Fruit fly (Drosophila melanogaster): ENCODE data around the gene snRNP-U1-C.
A peak's percentile ranks its signal among the peaks of the same experiment; 100 is the strongest.

The snRNP-U1-C gene

dm6 chr3R:19028758-19029157, 45.3 kb upstream of the snRNP-U1-C start, which contains the start of the genes GatA and P5cr (continued):
- TF ChIP-seq slbo (GFP tag; IDR thresholded peaks at IDR 0.05) (peak; percentile 97), Sin3A (optimal IDR thresholded peaks at IDR 0.05) (no peak), CG7372 (GFP tag; IDR thresholded peaks at IDR 0.05) (peak; percentile 71), CG10565 (GFP tag; optimal IDR thresholded peaks at IDR 0.05) (no peak), repo (GFP tag; optimal IDR thresholded peaks at IDR 0.05) (peak; percentile 71), CG31365 (tag; optimal IDR thresholded peaks at IDR 0.05) (peak; percentile 47), maf-S (GFP tag; optimal IDR thresholded peaks at IDR 0.05) (peak; percentile 88), lov (optimal IDR thresholded peaks at IDR 0.05) (no peak), lov (GFP tag; IDR thresholded peaks at IDR 0.05) (0 out of 3 replicates have a peak, but pooled peaks have one; percentile 21), ap (GFP tag; IDR thresholded peaks at IDR 0.05) (peak; percentile 59), CG2678 (tag; optimal IDR thresholded peaks at IDR 0.05) (peak; percentile 81), CG3065 (GFP tag; optimal IDR thresholded peaks at IDR 0.05) (peak; percentile 33), CG13287 (GFP tag; IDR thresholded peaks at IDR 0.05; ENCODE audit: partially characterized antibody) (peak; percentile 33; the same call in 1 of the 2 replicates), CG4707 (GFP tag; optimal IDR thresholded peaks at IDR 0.05) (peak; percentile 41), Gug (GFP tag; IDR thresholded peaks at IDR 0.05) (peak; percentile 96), Hey (tag; optimal IDR thresholded peaks at IDR 0.05) (peak; percentile 58), CG6654 (GFP tag; optimal IDR thresholded peaks at IDR 0.05) (peak; percentile 42), ERR (GFP tag; optimal IDR thresholded peaks at IDR 0.05) (peak; percentile 75), wek (GFP tag; optimal IDR thresholded peaks at IDR 0.05) (peak; percentile 72), CG12155 (GFP tag; optimal IDR thresholded peaks at IDR 0.05) (peak; percentile 83), corto (GFP tag; optimal IDR thresholded peaks at IDR 0.05) (no peak), nom (GFP tag; optimal IDR thresholded peaks at IDR 0.05) (peak; percentile 69), zen (tag; optimal IDR thresholded peaks at IDR 0.05) (no peak), Oaz (GFP tag; IDR thresholded peaks at IDR 0.05) (peak; percentile 47; the same call in 1 of the 2 replicates), Usf (GFP tag; optimal IDR thresholded peaks at IDR 0.05) (peak; percentile 61), Optix (GFP tag; IDR thresholded peaks at IDR 0.05) (peak; percentile 68; the same call in 2 of the 3 replicates), CG2129 (GFP tag; IDR thresholded peaks at IDR 0.05; ENCODE audit: partially characterized antibody) (no peak), ash1 (GFP tag; optimal IDR thresholded peaks at IDR 0.05) (peak; percentile 38), lbe (GFP tag; optimal IDR thresholded peaks at IDR 0.05) (peak; percentile 56), CG11247 (GFP tag; IDR thresholded peaks at IDR 0.05) (peak; percentile 90), Dip3 (GFP tag; optimal IDR thresholded peaks at IDR 0.05) (peak; percentile 86), MTF-1 (GFP tag; optimal IDR thresholded peaks at IDR 0.05; ENCODE audit: borderline replicate concordance) (peak; percentile 73), Stat92E (GFP tag; optimal IDR thresholded peaks at IDR 0.05) (no peak), Mrtf (GFP tag; IDR thresholded peaks at IDR 0.05) (peak; percentile 89; the same call in 2 of the 3 replicates), Lhr (GFP tag; optimal IDR thresholded peaks at IDR 0.05) (no peak), CG10321 (GFP tag; IDR thresholded peaks at IDR 0.05) (peak; percentile 51; the same call in 1 of the 2 replicates), CG18599 (GFP tag; optimal IDR thresholded peaks at IDR 0.05) (peak; percentile 88), CG9817 (tag; optimal IDR thresholded peaks at IDR 0.05) (peak; percentile 85), CG9727 (GFP tag; optimal IDR thresholded peaks at IDR 0.05) (peak; percentile 53), oc (tag; optimal IDR thresholded peaks at IDR 0.05) (no peak), CG2202 (tag; optimal IDR thresholded peaks at IDR 0.05) (no peak), BEAF-32 (GFP tag; optimal IDR thresholded peaks at IDR 0.05) (peak; percentile 6), luna (GFP tag; optimal IDR thresholded peaks at IDR 0.05) (peak; percentile 69), pita (GFP tag; optimal IDR thresholded peaks at IDR 0.05) (no peak), crc (GFP tag; optimal IDR thresholded peaks at IDR 0.05) (peak; percentile 53), nau (GFP tag; optimal IDR thresholded peaks at IDR 0.05) (peak; percentile 67), CG16779 (GFP tag; IDR thresholded peaks at IDR 0.05) (peak; percentile 93), nerfin-2 (GFP tag; IDR thresholded peaks at IDR 0.05; ENCODE audit: partially characterized antibody) (no peak), Ssrp (tag; optimal IDR thresholded peaks at IDR 0.05) (peak; percentile 21), CG10147 (GFP tag; optimal IDR thresholded peaks at IDR 0.05) (peak; percentile 62)

Measured in whole organism, embryonic.